Fruit fly (Drosophila melanogaster) whole organism, embryonic: ENCODE results near the gene Efr.

ENCODE experiments used
- Abd-B ChIP-seq: fragments of 200-800 bp; sonication (Bioruptor generic); optimal IDR thresholded peaks from 2 replicates; lab custom pipeline; 2018; ENCODE audit warnings: missing biosample characterization, mild to moderate bottlenecking, missing genetic modification characterization, moderate library complexity
- B-H1 ChIP-seq: fragments of 200-800 bp; sonication (Bioruptor generic); IDR thresholded peaks from 3 replicates; pipeline ENCODE4 v1.3.6; 2022; ENCODE audit warnings: missing biosample characterization, missing genetic modification characterization
- C15 ChIP-seq: fragments of 200-800 bp; sonication (Bioruptor generic); IDR thresholded peaks from 3 replicates; pipeline ENCODE4 v1.3.6; 2022; ENCODE audit warnings: missing biosample characterization, missing genetic modification characterization
- CG10147 ChIP-seq: fragments of 200-800 bp; sonication (Bioruptor generic); optimal IDR thresholded peaks from 2 replicates; lab custom pipeline; 2019; ENCODE audit warnings: missing biosample characterization, mild to moderate bottlenecking, missing genetic modification characterization, moderate library complexity
- CG10431 ChIP-seq: fragments of 200-800 bp; sonication (Bioruptor generic); optimal IDR thresholded peaks from 3 replicates; lab custom pipeline; 2018; ENCODE audit warnings: missing biosample characterization, mild to moderate bottlenecking, missing genetic modification characterization
- CG10543 ChIP-seq: fragments of 200-800 bp; sonication (Bioruptor generic); optimal IDR thresholded peaks from 3 replicates; lab custom pipeline; 2017; ENCODE audit warnings: missing biosample characterization, mild to moderate bottlenecking, missing genetic modification characterization, moderate library complexity
- CG11504 ChIP-seq: fragments of 200-800 bp; sonication (Bioruptor generic); optimal IDR thresholded peaks from 3 replicates; lab custom pipeline; 2019; ENCODE audit warnings: missing biosample characterization, mild to moderate bottlenecking, missing genetic modification characterization, moderate library complexity
- CG11695 ChIP-seq: fragments of 200-800 bp; sonication (Bioruptor generic); IDR thresholded peaks from 3 replicates; pipeline ENCODE4 v1.3.6; 2022; ENCODE audit warnings: missing biosample characterization, missing genetic modification characterization
- CG12769 ChIP-seq: fragments of 200-800 bp; sonication (Bioruptor generic); optimal IDR thresholded peaks from 2 replicates; lab custom pipeline; 2019; ENCODE audit warnings: missing biosample characterization, mild to moderate bottlenecking, missing genetic modification characterization, moderate library complexity
- CG13894 ChIP-seq: fragments of 200-800 bp; sonication (Bioruptor generic); optimal IDR thresholded peaks from 3 replicates; lab custom pipeline; 2018; ENCODE audit warnings: missing biosample characterization, mild to moderate bottlenecking, missing genetic modification characterization, moderate library complexity
- CG14014 ChIP-seq: fragments of 200-800 bp; sonication (Bioruptor generic); IDR thresholded peaks from 2 replicates; pipeline ENCODE4 v1.3.6; 2022; ENCODE audit warnings: missing biosample characterization, missing genetic modification characterization
- CG14050 ChIP-seq: fragments of 200-800 bp; sonication (Bioruptor generic); IDR thresholded peaks from 3 replicates; pipeline ENCODE4 v1.3.6; 2022; ENCODE audit warnings: missing biosample characterization, missing genetic modification characterization
- CG14860 ChIP-seq: fragments of 200-800 bp; sonication (Bioruptor generic); IDR thresholded peaks from 3 replicates; pipeline ENCODE4 v1.3.6; 2022; ENCODE audit warnings: missing biosample characterization, missing genetic modification characterization; ENCODE audit not compliant: partially characterized antibody
- CG14965 ChIP-seq: fragments of 200-800 bp; sonication (Bioruptor generic); optimal IDR thresholded peaks from 2 replicates; lab custom pipeline; 2016; ENCODE audit warnings: missing biosample characterization, missing genetic modification characterization, borderline replicate concordance
- CG16863 ChIP-seq: fragments of 200-800 bp; sonication (Bioruptor generic); optimal IDR thresholded peaks from 3 replicates; lab custom pipeline; 2016; ENCODE audit warnings: missing biosample characterization, missing genetic modification characterization
- CG30431 ChIP-seq: fragments of 200-800 bp; sonication (Bioruptor generic); optimal IDR thresholded peaks from 2 replicates; lab custom pipeline; 2017; ENCODE audit warnings: missing biosample characterization, missing genetic modification characterization
- CG34224 ChIP-seq: fragments of 200-800 bp; sonication (Bioruptor generic); IDR thresholded peaks from 3 replicates; pipeline ENCODE4 v1.3.6; 2022; ENCODE audit warnings: missing biosample characterization, missing genetic modification characterization; ENCODE audit not compliant: partially characterized antibody
- CG3838 ChIP-seq: fragments of 200-800 bp; sonication (Bioruptor generic); optimal IDR thresholded peaks from 3 replicates; lab custom pipeline; 2016; ENCODE audit warnings: missing biosample characterization, missing genetic modification characterization
- CG6689 ChIP-seq: fragments of 200-800 bp; sonication (Bioruptor generic); IDR thresholded peaks from 2 replicates; pipeline ENCODE4 v1.3.6; 2022; ENCODE audit warnings: missing biosample characterization, missing genetic modification characterization
- Dip2 ChIP-seq: fragments of 200-800 bp; sonication (Bioruptor generic); IDR thresholded peaks from 2 replicates; pipeline ENCODE4 v1.3.6; 2022; ENCODE audit warnings: missing biosample characterization, missing genetic modification characterization
- Gug ChIP-seq: fragments of 200-800 bp; sonication (Bioruptor generic); IDR thresholded peaks from 4 replicates; pipeline ENCODE4 v1.3.6; 2022; ENCODE audit warnings: missing biosample characterization, missing genetic modification characterization
- HLH3B ChIP-seq: fragments of 200-800 bp; sonication (Bioruptor generic); IDR thresholded peaks from 2 replicates; pipeline ENCODE4 v1.3.6; 2022; ENCODE audit warnings: missing biosample characterization, missing genetic modification characterization
- HLHmδ ChIP-seq: fragments of 200-800 bp; sonication (Bioruptor generic); optimal IDR thresholded peaks from 2 replicates; lab custom pipeline; 2018; ENCODE audit warnings: missing biosample characterization, mild to moderate bottlenecking, missing genetic modification characterization, moderate library complexity
- Lhr ChIP-seq: fragments of 200-800 bp; sonication (Bioruptor generic); optimal IDR thresholded peaks from 3 replicates; lab custom pipeline; 2017; ENCODE audit warnings: mild to moderate bottlenecking, missing biosample characterization, missing genetic modification reagents, missing genetic modification characterization
- MBD-R2 ChIP-seq: fragments of 200-800 bp; sonication (Bioruptor generic); IDR thresholded peaks from 2 replicates; pipeline ENCODE4 v1.3.6; 2022; ENCODE audit warnings: missing biosample characterization, missing genetic modification characterization
- Mad ChIP-seq: fragments of 200-800 bp; sonication (Bioruptor generic); optimal IDR thresholded peaks from 2 replicates; lab custom pipeline; 2016; ENCODE audit warnings: missing biosample characterization, missing genetic modification characterization
- Mes4 ChIP-seq: fragments of 200-800 bp; sonication (Bioruptor generic); optimal IDR thresholded peaks from 2 replicates; lab custom pipeline; 2016; ENCODE audit warnings: missing biosample characterization, missing genetic modification characterization
- Optix ChIP-seq: fragments of 200-800 bp; sonication (Bioruptor generic); IDR thresholded peaks from 3 replicates; pipeline ENCODE4 v1.3.6; 2022; ENCODE audit warnings: missing biosample characterization, missing genetic modification characterization
- Scr ChIP-seq: fragments of 200-800 bp; sonication (Bioruptor generic); IDR thresholded peaks from 2 replicates; pipeline ENCODE4 v1.3.6; 2022; ENCODE audit warnings: missing biosample characterization, missing genetic modification characterization; ENCODE audit not compliant: partially characterized antibody
- Sin3A ChIP-seq: fragments of >200 bp; optimal IDR thresholded peaks from 2 replicates; lab custom pipeline; 2018
- Trl ChIP-seq, 3 experiments: fragments of >200 bp in 2 of 3; fragments of 200-800 bp in 1 of 3; sonication (Bioruptor generic) in 1 of 3; optimal IDR thresholded peaks; 2 replicates in 1 of 3; 3 replicates in 2 of 3; lab custom pipeline; 2016 to 2017; ENCODE audit warnings: missing biosample characterization in 1 of 3, missing genetic modification characterization in 1 of 3
- al ChIP-seq: fragments of 200-800 bp; sonication (Bioruptor generic); IDR thresholded peaks from 2 replicates; pipeline ENCODE4 v1.3.6; 2022; ENCODE audit warnings: missing biosample characterization, missing genetic modification characterization
- bcd ChIP-seq: fragments of 200-800 bp; sonication (Bioruptor generic); optimal IDR thresholded peaks from 2 replicates; lab custom pipeline; 2017; ENCODE audit warnings: missing biosample characterization, mild to moderate bottlenecking, missing genetic modification characterization
- bigmax ChIP-seq: fragments of 200-800 bp; sonication (Bioruptor generic); optimal IDR thresholded peaks from 2 replicates; lab custom pipeline; 2018; ENCODE audit warnings: missing biosample characterization, mild to moderate bottlenecking, missing genetic modification characterization
- btn ChIP-seq: fragments of 200-800 bp; sonication (Bioruptor generic); optimal IDR thresholded peaks from 2 replicates; lab custom pipeline; 2016; ENCODE audit warnings: missing biosample characterization, missing genetic modification characterization
- caup ChIP-seq: fragments of 200-800 bp; sonication (Bioruptor generic); optimal IDR thresholded peaks from 3 replicates; lab custom pipeline; 2017; ENCODE audit warnings: missing biosample characterization, mild to moderate bottlenecking, missing genetic modification characterization, moderate library complexity; ENCODE audit not compliant: severe bottlenecking
- cg ChIP-seq: fragments of 200-800 bp; sonication (Bioruptor generic); optimal IDR thresholded peaks from 3 replicates; lab custom pipeline; 2019; ENCODE audit warnings: missing biosample characterization, mild to moderate bottlenecking, missing genetic modification characterization, moderate library complexity
- ci ChIP-seq: fragments of 200-800 bp; sonication (Bioruptor generic); IDR thresholded peaks from 3 replicates; pipeline ENCODE4 v1.3.6; 2022; ENCODE audit warnings: missing biosample characterization, missing genetic modification characterization
- crol ChIP-seq: fragments of 200-800 bp; sonication (Bioruptor generic); IDR thresholded peaks from 2 replicates; pipeline ENCODE4 v1.3.6; 2022; ENCODE audit warnings: missing biosample characterization, missing genetic modification characterization
- danr ChIP-seq: fragments of 200-800 bp; sonication (Bioruptor generic); IDR thresholded peaks from 2 replicates; pipeline ENCODE4 v1.3.6; 2022; ENCODE audit warnings: missing biosample characterization, missing genetic modification characterization
- ewg ChIP-seq: fragments of 200-800 bp; sonication (Bioruptor generic); optimal IDR thresholded peaks from 3 replicates; lab custom pipeline; 2017; ENCODE audit warnings: mild to moderate bottlenecking, missing biosample characterization, missing genetic modification reagents, missing genetic modification characterization
- nmo ChIP-seq: fragments of 200-800 bp; sonication (Bioruptor generic); optimal IDR thresholded peaks from 2 replicates; lab custom pipeline; 2018; ENCODE audit warnings: missing biosample characterization, mild to moderate bottlenecking, missing genetic modification characterization, moderate library complexity
- pfk ChIP-seq: fragments of 200-800 bp; sonication (Bioruptor generic); optimal IDR thresholded peaks from 2 replicates; lab custom pipeline; 2018; ENCODE audit warnings: missing biosample characterization, mild to moderate bottlenecking, missing genetic modification characterization, moderate library complexity
- sens ChIP-seq: fragments of 200-800 bp; sonication (Bioruptor generic); peaks from one replicate; lab custom pipeline; 2016; ENCODE audit warnings: missing biosample characterization, missing genetic modification characterization
- slou ChIP-seq: fragments of 200-800 bp; sonication (Bioruptor generic); optimal IDR thresholded peaks from 3 replicates; lab custom pipeline; 2016; ENCODE audit warnings: missing biosample characterization, missing genetic modification characterization
- sqz ChIP-seq: fragments of 200-800 bp; sonication (Bioruptor generic); optimal IDR thresholded peaks from 3 replicates; lab custom pipeline; 2018; ENCODE audit warnings: missing biosample characterization, mild to moderate bottlenecking, missing genetic modification characterization
- ttk ChIP-seq: fragments of 200-800 bp; sonication (Bioruptor generic); IDR thresholded peaks from 2 replicates; pipeline ENCODE4 v2.1.2; 2022; ENCODE audit warnings: missing biosample characterization, missing genetic modification characterization
- twi ChIP-seq: fragments of 200-800 bp; optimal IDR thresholded peaks from 2 replicates; lab custom pipeline; 2019; ENCODE audit warnings: missing biosample characterization, mild to moderate bottlenecking, missing genetic modification characterization, moderate library complexity
- zfh2 ChIP-seq: fragments of 200-800 bp; sonication (Bioruptor generic); optimal IDR thresholded peaks from 2 replicates; lab custom pipeline; 2016; ENCODE audit warnings: missing biosample characterization, missing genetic modification characterization

Gene Efr

dm6 chrX:6266092-6266491 lies 46.3 kb downstream of the Efr start:
- TF ChIP-seq CG11504 (tag; lab: Kevin White, UChicago) (peak; percentile 29), CG30431 (GFP tag; lab: Kevin White, UChicago) (no peak), ci (GFP tag; lab: Robert Waterston, UW) (0 out of 3 replicates have a peak, but pooled peaks have one; percentile 20), CG10431 (GFP tag; lab: Kevin White, UChicago) (peak; percentile 91), Trl (optimal IDR thresholded peaks at IDR 0.05; lab: Kevin White, UChicago) (peak; percentile 30 to 58), Trl (GFP tag; optimal IDR thresholded peaks at IDR 0.05; lab: Kevin White, UChicago) (no peak), crol (GFP tag; lab: Robert Waterston, UW) (peak; percentile 76), bigmax (GFP tag; lab: Kevin White, UChicago) (peak; percentile 87), Optix (GFP tag; lab: Robert Waterston, UW) (no peak), pfk (peak; percentile 85), ewg (GFP tag; lab: Kevin White, UChicago) (no peak), cg (GFP tag; lab: Kevin White, UChicago) (peak; percentile 39)

dm6 chrX:6267187-6267711 lies 47.5 kb downstream of the Efr start, which contains the start of gene schlank:
Gene schlank (minus strand): TSS chrX:6267228.
- TF ChIP-seq CG10147 (GFP tag; lab: Kevin White, UChicago) (no peak), B-H1 (GFP tag; lab: Robert Waterston, UW) (peak; percentile 37), Scr (no peak), HLH3B (peak; percentile 53; the same call in 1 of the 2 replicates), CG14965 (GFP tag; lab: Kevin White, UChicago) (no peak), MBD-R2 (GFP tag; lab: Robert Waterston, UW) (no peak), Mad (no peak), CG34224 (GFP tag; lab: Robert Waterston, UW) (no peak), bcd (GFP tag; lab: Kevin White, UChicago) (peak; percentile 21), CG16863 (peak; percentile 57), zfh2 (peak; percentile 51), HLHmδ (no peak), caup (GFP tag; lab: Kevin White, UChicago) (peak; percentile 20), danr (GFP tag; lab: Robert Waterston, UW) (no peak), sens (peak; percentile 80), al (GFP tag; lab: Robert Waterston, UW) (no peak; the same call in 1 of the 2 replicates), CG14014 (GFP tag; lab: Robert Waterston, UW) (peak; percentile 74), sqz (no peak), Sin3A (peak; percentile 37), btn (GFP tag; lab: Kevin White, UChicago) (no peak), C15 (GFP tag; lab: Robert Waterston, UW) (no peak), CG14860 (GFP tag; lab: Robert Waterston, UW) (no peak), Abd-B (peak; percentile 41), CG30431 (GFP tag; lab: Kevin White, UChicago) (peak; percentile 9), twi (tag; lab: Kevin White, UChicago) (no peak), CG13894 (tag; lab: Kevin White, UChicago) (peak; percentile 23), Lhr (peak; percentile 71), CG3838 (GFP tag; lab: Kevin White, UChicago) (no peak), CG12769 (peak; percentile 59), Mes4 (GFP tag; lab: Kevin White, UChicago) (no peak), CG14050 (GFP tag; lab: Robert Waterston, UW) (peak; percentile 32; the same call in 1 of the 3 replicates), CG11695 (peak; percentile 51; the same call in 1 of the 3 replicates), Dip2 (GFP tag; lab: Robert Waterston, UW) (no peak), slou (GFP tag; lab: Kevin White, UChicago) (peak; percentile 20), nmo (GFP tag; lab: Kevin White, UChicago) (peak; percentile 45), ttk (peak; percentile 26; the same call in 1 of the 2 replicates), CG10543 (GFP tag; lab: Kevin White, UChicago) (peak; percentile 49), CG6689 (GFP tag; lab: Robert Waterston, UW) (peak; percentile 67), Gug (GFP tag; lab: Robert Waterston, UW) (peak; percentile 67)
